Worm (Caenorhabditis elegans) whole organism, mixed stage, embryonic: ENCODE results near the gene abu-7.

Experiments
- drap-1 ChIP-seq: fragments of 200-800 bp; sonication (Bioruptor generic); optimal IDR thresholded peaks from 3 replicates; lab custom pipeline; 2018; ENCODE audit warnings: mild to moderate bottlenecking, missing genetic modification characterization, missing compliant biosample characterization
- elt-1 ChIP-seq: sonication (generic microtip); optimal IDR thresholded peaks from 2 replicates; lab custom pipeline; 2017; ENCODE audit warnings: missing genetic modification characterization, mild to moderate bottlenecking, missing compliant biosample characterization, antibody characterized with exemption, moderate library complexity, borderline replicate concordance; ENCODE audit not compliant: insufficient read depth
- mab-5 ChIP-seq: fragments of 150-350 bp; optimal IDR thresholded peaks from 2 replicates; lab custom pipeline; 2014; ENCODE audit warnings: missing biosample characterization, missing genetic modification characterization
- nhr-12 ChIP-seq: fragments of 150-350 bp; optimal IDR thresholded peaks from 2 replicates; lab custom pipeline; 2014; ENCODE audit warnings: missing biosample characterization, missing genetic modification characterization
- nhr-28 ChIP-seq: fragments of 150-350 bp; optimal IDR thresholded peaks from 2 replicates; lab custom pipeline; 2014; ENCODE audit warnings: missing biosample characterization, missing genetic modification characterization
- nhr-76 ChIP-seq: sonication (generic microtip); optimal IDR thresholded peaks from 2 replicates; lab custom pipeline; 2017; ENCODE audit warnings: missing biosample characterization, missing genetic modification characterization
- pha-4 ChIP-seq: fragments of 150-350 bp; optimal IDR thresholded peaks from 2 replicates; lab custom pipeline; 2018; ENCODE audit warnings: missing biosample characterization, missing genetic modification reagents, missing genetic modification characterization
- tbx-8 ChIP-seq: fragments of 200-800 bp; sonication (Bioruptor generic); optimal IDR thresholded peaks from 2 replicates; lab custom pipeline; 2018; ENCODE audit warnings: mild to moderate bottlenecking, missing genetic modification characterization, moderate library complexity, missing compliant biosample characterization
- unc-39 ChIP-seq: fragments of 150-350 bp; optimal IDR thresholded peaks from 2 replicates; lab custom pipeline; 2014; ENCODE audit warnings: missing biosample characterization, missing genetic modification characterization
- unc-62 ChIP-seq: fragments of 150-350 bp; optimal IDR thresholded peaks from 2 replicates; lab custom pipeline; 2014; ENCODE audit warnings: missing biosample characterization, missing genetic modification reagents, missing genetic modification characterization

DNA sequence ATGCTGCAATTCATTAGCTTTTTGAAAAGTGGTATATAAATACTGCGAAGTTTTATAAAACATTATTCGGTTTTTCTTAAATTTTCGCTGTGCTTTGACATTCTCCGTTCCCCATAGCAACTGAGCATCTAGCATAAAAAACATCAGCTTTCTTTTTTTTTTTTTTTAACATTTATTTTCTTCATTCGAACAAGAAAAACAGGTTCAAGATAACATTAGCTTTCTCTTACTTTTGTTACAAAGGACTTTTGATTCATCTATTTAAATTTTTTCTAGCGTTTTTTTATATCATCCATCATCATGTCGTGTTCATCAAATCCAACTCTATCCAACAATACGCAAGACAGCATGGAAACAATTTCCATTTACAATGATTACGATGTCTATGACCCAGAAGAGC, 26.7 kb downstream of the abu-7 start, which contains the start of gene F14F9.3:
- TF ChIP-seq tbx-8 (GFP tag; lab: Kevin White, UChicago) (no peak), elt-1 (no peak), nhr-12 (tag; lab: Kevin White, UChicago) (no peak), nhr-76 (no peak), unc-39 (tag; lab: Kevin White, UChicago) (no peak), nhr-28 (tag; lab: Kevin White, UChicago) (no peak), drap-1 (no peak), pha-4 (tag; lab: Kevin White, UChicago) (no peak), mab-5 (tag; lab: Kevin White, UChicago) (no peak), unc-62 (GFP tag; lab: Kevin White, UChicago) (no peak)
